Fruit fly (Drosophila melanogaster): ENCODE data around the gene Gug.

The Gug gene

dm6 chr3L:8446050-8446781 lies 3.5 kb upstream of the Gug start (continued):
- TF ChIP-seq CG15601 (tag; optimal IDR thresholded peaks at IDR 0.05): no peak
- TF ChIP-seq H2.0 (GFP tag; IDR thresholded peaks at IDR 0.05): peak; percentile 47; the same call in 1 of the 2 replicates
- TF ChIP-seq CG8765 (GFP tag; IDR thresholded peaks at IDR 0.05): no peak
- no peak; the same call in 1 of the 2 replicates for TF ChIP-seq stc (GFP tag; IDR thresholded peaks at IDR 0.05)
- no peak for TF ChIP-seq CG31388 (GFP tag; optimal IDR thresholded peaks at IDR 0.05)
- TF ChIP-seq Lpt (GFP tag; optimal IDR thresholded peaks at IDR 0.05): no peak
- no peak for TF ChIP-seq CG9797 (GFP tag; optimal IDR thresholded peaks at IDR 0.05)
- no peak for TF ChIP-seq ftz-f1 (GFP tag; optimal IDR thresholded peaks at IDR 0.05)
- TF ChIP-seq dysf (GFP tag; IDR thresholded peaks at IDR 0.05): peak; percentile 62; the same call in 2 of the 3 replicates
- peak; percentile 22 for TF ChIP-seq CG9609 (GFP tag; optimal IDR thresholded peaks at IDR 0.05)
- no peak for TF ChIP-seq CG6654 (GFP tag; optimal IDR thresholded peaks at IDR 0.05)
- TF ChIP-seq klu (GFP tag; IDR thresholded peaks at IDR 0.05): no peak; the same call in 1 of the 2 replicates
- peak; percentile 40; the same call in 1 of the 3 replicates for TF ChIP-seq B-H1 (GFP tag; IDR thresholded peaks at IDR 0.05)
- no peak for TF ChIP-seq mld (GFP tag; IDR thresholded peaks at IDR 0.05; ENCODE audit: partially characterized antibody)
- TF ChIP-seq CG8478 (optimal IDR thresholded peaks at IDR 0.05): no peak
- TF ChIP-seq CG13775 (GFP tag; optimal IDR thresholded peaks at IDR 0.05): peak; percentile 13
- peak; percentile 32; the same call in 1 of the 2 replicates for TF ChIP-seq CG31224 (GFP tag; IDR thresholded peaks at IDR 0.05)
- peak in 1 of 2 experiments; percentile 29 for TF ChIP-seq Eip74EF (GFP tag; optimal IDR thresholded peaks at IDR 0.05)
- no peak for TF ChIP-seq CG2199 (GFP tag; IDR thresholded peaks at IDR 0.05)
- TF ChIP-seq chn (GFP tag; optimal IDR thresholded peaks at IDR 0.05): no peak
- peak; percentile 70 for TF ChIP-seq CG18599 (GFP tag; optimal IDR thresholded peaks at IDR 0.05)
- peak; percentile 38 for TF ChIP-seq Dek (tag; optimal IDR thresholded peaks at IDR 0.05)
- peak; percentile 38; the same call in 1 of the 2 replicates for TF ChIP-seq al (GFP tag; IDR thresholded peaks at IDR 0.05)
- TF ChIP-seq Hand (GFP tag; optimal IDR thresholded peaks at IDR 0.05): peak; percentile 0
- TF ChIP-seq HLH54F (GFP tag; optimal IDR thresholded peaks at IDR 0.05): peak; percentile 35
- TF ChIP-seq Taf1 (GFP tag; IDR thresholded peaks at IDR 0.05): no peak
- no peak for TF ChIP-seq TFAM (GFP tag; optimal IDR thresholded peaks at IDR 0.05)
- peak; percentile 16 for TF ChIP-seq Sry-δ (GFP tag; optimal IDR thresholded peaks at IDR 0.05)
- TF ChIP-seq insv (GFP tag; optimal IDR thresholded peaks at IDR 0.05): no peak
- TF ChIP-seq Oaz (GFP tag; IDR thresholded peaks at IDR 0.05): no peak
- peak in 1 of 2 experiments; percentile 12 for TF ChIP-seq bsh (GFP tag; optimal IDR thresholded peaks at IDR 0.05)
- peak; percentile 71 for TF ChIP-seq CG7839 (tag; optimal IDR thresholded peaks at IDR 0.05)
- TF ChIP-seq BtbVII (GFP tag; optimal IDR thresholded peaks at IDR 0.05): peak; percentile 31
- TF ChIP-seq repo (GFP tag; optimal IDR thresholded peaks at IDR 0.05): no peak
- TF ChIP-seq Dip3 (GFP tag; optimal IDR thresholded peaks at IDR 0.05): peak; percentile 47
- peak; percentile 31 for TF ChIP-seq CG18764 (GFP tag; optimal IDR thresholded peaks at IDR 0.05)
- TF ChIP-seq sc (optimal IDR thresholded peaks at IDR 0.05): no peak
- no peak for TF ChIP-seq sc (GFP tag; optimal IDR thresholded peaks at IDR 0.05)
- peak; percentile 60 for TF ChIP-seq mam (GFP tag; optimal IDR thresholded peaks at IDR 0.05)
- TF ChIP-seq D19B (GFP tag; optimal IDR thresholded peaks at IDR 0.05): peak; percentile 57
- no peak for TF ChIP-seq CG4282 (GFP tag; optimal IDR thresholded peaks at IDR 0.05)
- TF ChIP-seq Dbx (GFP tag; IDR thresholded peaks at IDR 0.05): peak; percentile 44; the same call in 1 of the 3 replicates
- TF ChIP-seq CG13123 (GFP tag; optimal IDR thresholded peaks at IDR 0.05): no peak
- no peak for TF ChIP-seq usp (GFP tag; optimal IDR thresholded peaks at IDR 0.05)
- TF ChIP-seq NK7.1 (GFP tag; optimal IDR thresholded peaks at IDR 0.05): no peak
- TF ChIP-seq exex (tag; optimal IDR thresholded peaks at IDR 0.05): peak; percentile 40
- TF ChIP-seq Sox102F (GFP tag; optimal IDR thresholded peaks at IDR 0.05): peak; percentile 65
- TF ChIP-seq Gug (GFP tag; IDR thresholded peaks at IDR 0.05): peak; percentile 15; the same call in 1 of the 4 replicates
- TF ChIP-seq CG11560 (tag; IDR thresholded peaks at IDR 0.05): no peak
- peak; percentile 19 for TF ChIP-seq CG10209 (GFP tag; optimal IDR thresholded peaks at IDR 0.05)

All from whole organism, embryonic.